Fruit fly (Drosophila melanogaster) whole organism, pupa: Measurements from ENCODE around the gene CG3808.

Source experiments
- CG10348 ChIP-seq: fragments of 200-800 bp; sonication (Bioruptor generic); IDR thresholded peaks from 2 replicates; pipeline ENCODE4 v1.3.6; 2022; ENCODE audit warnings: missing biosample characterization, missing genetic modification characterization
- CG12605 ChIP-seq: fragments of 200-800 bp; sonication (Bioruptor generic); IDR thresholded peaks from 2 replicates; pipeline ENCODE4 v1.3.6; 2022; ENCODE audit warnings: missing biosample characterization, missing genetic modification characterization
- CG13204 ChIP-seq: fragments of 200-800 bp; sonication (Bioruptor generic); optimal IDR thresholded peaks from 2 replicates; lab custom pipeline; 2018; ENCODE audit warnings: missing biosample characterization, mild to moderate bottlenecking, missing genetic modification characterization, moderate library complexity
- CG14655 ChIP-seq: fragments of 200-800 bp; sonication (Bioruptor generic); optimal IDR thresholded peaks from 3 replicates; lab custom pipeline; 2017; ENCODE audit warnings: mild to moderate bottlenecking, missing biosample characterization, missing genetic modification reagents, missing genetic modification characterization
- CG15710 ChIP-seq: fragments of 200-800 bp; sonication (Bioruptor generic); optimal IDR thresholded peaks from 2 replicates; lab custom pipeline; 2018; ENCODE audit warnings: missing biosample characterization, mild to moderate bottlenecking, missing genetic modification characterization, moderate library complexity
- CG17806 ChIP-seq: fragments of 200-800 bp; sonication (Bioruptor generic); optimal IDR thresholded peaks from 2 replicates; lab custom pipeline; 2018; ENCODE audit warnings: missing biosample characterization, mild to moderate bottlenecking, missing genetic modification characterization, moderate library complexity
- CG32121 ChIP-seq: fragments of 200-800 bp; sonication (Bioruptor generic); IDR thresholded peaks from 2 replicates; pipeline ENCODE4 v1.3.6; 2022; ENCODE audit warnings: missing biosample characterization, missing genetic modification characterization
- CG34367 ChIP-seq: fragments of 200-800 bp; sonication (Bioruptor generic); optimal IDR thresholded peaks from 2 replicates; lab custom pipeline; 2018; ENCODE audit warnings: missing biosample characterization, mild to moderate bottlenecking, missing genetic modification characterization
- CG4496 ChIP-seq: fragments of 200-800 bp; sonication (Bioruptor generic); IDR thresholded peaks from 3 replicates; pipeline ENCODE4 v1.3.6; 2022; ENCODE audit warnings: missing biosample characterization, missing genetic modification characterization
- CG8159 ChIP-seq: fragments of 200-800 bp; sonication (Bioruptor generic); optimal IDR thresholded peaks from 3 replicates; lab custom pipeline; 2018; ENCODE audit warnings: missing biosample characterization, mild to moderate bottlenecking, missing genetic modification characterization, moderate library complexity
- CG8301 ChIP-seq: fragments of 200-800 bp; sonication (Bioruptor generic); optimal IDR thresholded peaks from 2 replicates; lab custom pipeline; 2018; ENCODE audit warnings: missing biosample characterization, mild to moderate bottlenecking, missing genetic modification characterization
- CG9948 ChIP-seq: fragments of 200-800 bp; sonication (Bioruptor generic); optimal IDR thresholded peaks from 2 replicates; lab custom pipeline; 2018; ENCODE audit warnings: missing biosample characterization, mild to moderate bottlenecking, missing genetic modification characterization, moderate library complexity
- D1 ChIP-seq: fragments of 200-800 bp; sonication (Bioruptor generic); optimal IDR thresholded peaks from 2 replicates; lab custom pipeline; 2018; ENCODE audit warnings: missing biosample characterization, mild to moderate bottlenecking, missing genetic modification characterization, moderate library complexity
- EcR ChIP-seq: fragments of 200-800 bp; sonication (Bioruptor generic); optimal IDR thresholded peaks from 3 replicates; lab custom pipeline; 2019; ENCODE audit warnings: missing biosample characterization, missing genetic modification characterization, mild to moderate bottlenecking, moderate library complexity, missing genetic modification reagents
- Ets98B ChIP-seq: fragments of 200-800 bp; sonication (Bioruptor generic); IDR thresholded peaks from 2 replicates; pipeline ENCODE4 v1.3.6; 2022; ENCODE audit warnings: missing biosample characterization, missing genetic modification characterization
- Pif1A ChIP-seq: fragments of 200-800 bp; sonication (Bioruptor generic); optimal IDR thresholded peaks from 3 replicates; lab custom pipeline; 2016; ENCODE audit warnings: missing biosample characterization, missing genetic modification characterization
- Pif1B ChIP-seq: fragments of 200-800 bp; sonication (Bioruptor generic); optimal IDR thresholded peaks from 3 replicates; lab custom pipeline; 2016; ENCODE audit warnings: missing biosample characterization, missing genetic modification characterization
- Snoo ChIP-seq: fragments of 200-800 bp; sonication (Bioruptor generic); optimal IDR thresholded peaks from 3 replicates; lab custom pipeline; 2017; ENCODE audit warnings: missing biosample characterization, mild to moderate bottlenecking, missing genetic modification characterization, inconsistent platforms
- fd96Ca ChIP-seq: fragments of 200-800 bp; sonication (Bioruptor generic); IDR thresholded peaks from 3 replicates; pipeline ENCODE4 v1.3.6; 2022; ENCODE audit warnings: missing biosample characterization, missing genetic modification characterization
- gl ChIP-seq: fragments of 200-800 bp; sonication (Bioruptor generic); optimal IDR thresholded peaks from 2 replicates; lab custom pipeline; 2018; ENCODE audit warnings: missing biosample characterization, mild to moderate bottlenecking, missing genetic modification characterization
- rn ChIP-seq: fragments of 200-800 bp; sonication (Bioruptor generic); IDR thresholded peaks from 2 replicates; pipeline ENCODE4 v1.3.6; 2022; ENCODE audit warnings: missing biosample characterization, missing genetic modification characterization

Gene CG3808

dm6 chr3L:19000413-19000812, at the start of gene CG3808:
Gene CG3808, minus strand, starts transcription at chr3L:19000608.
- TF ChIP-seq Snoo: no peak
- TF ChIP-seq CG8159 (tag; lab: Kevin White, UChicago): no peak
- no peak for TF ChIP-seq CG8301 (tag; lab: Kevin White, UChicago)
- TF ChIP-seq CG32121 (GFP tag; lab: Robert Waterston, UW): no peak
- TF ChIP-seq, all 21 proteins: peak for 0

dm6 chr3L:19049669-19050510, 49.5 kb upstream of the CG3808 start:
- TF ChIP-seq CG10348 (no peak), CG13204 (GFP tag; lab: Kevin White, UChicago) (peak; percentile 60), EcR (GFP tag; lab: Kevin White, UChicago) (peak; percentile 9)

dm6 chr3L:19048761-19049160, 48.4 kb upstream of the CG3808 start:
- no peak for TF ChIP-seq gl (tag; lab: Kevin White, UChicago)
- no peak for TF ChIP-seq Pif1A
- no peak for TF ChIP-seq CG10348
- TF ChIP-seq CG32121 (GFP tag; lab: Robert Waterston, UW): no peak
- no peak for TF ChIP-seq EcR (GFP tag; lab: Kevin White, UChicago)
- TF ChIP-seq D1 (tag; lab: Kevin White, UChicago): no peak
- TF ChIP-seq Ets98B (GFP tag; lab: Robert Waterston, UW): no peak
- TF ChIP-seq CG14655 (GFP tag; lab: Kevin White, UChicago): no peak
- TF ChIP-seq CG8159 (tag; lab: Kevin White, UChicago): no peak
- no peak for TF ChIP-seq CG12605 (GFP tag; lab: Robert Waterston, UW)
- TF ChIP-seq fd96Ca (GFP tag; lab: Robert Waterston, UW): no peak
- no peak for TF ChIP-seq CG9948 (tag; lab: Kevin White, UChicago)
- TF ChIP-seq Snoo: no peak
- no peak for TF ChIP-seq CG17806 (tag; lab: Kevin White, UChicago)

dm6 chr3L:19048257-19048656, 47.8 kb upstream of the CG3808 start:
- TF ChIP-seq EcR (GFP tag; lab: Kevin White, UChicago) (no peak), CG14655 (GFP tag; lab: Kevin White, UChicago) (no peak), CG17806 (tag; lab: Kevin White, UChicago) (no peak), Pif1A (no peak), Snoo (no peak), fd96Ca (GFP tag; lab: Robert Waterston, UW) (no peak), CG15710 (tag; lab: Kevin White, UChicago) (no peak), CG12605 (GFP tag; lab: Robert Waterston, UW) (no peak), rn (no peak)

dm6 chr3L:19046389-19047042, 46.1 kb upstream of the CG3808 start:
- TF ChIP-seq Pif1B (GFP tag; lab: Kevin White, UChicago): peak; percentile 65
- TF ChIP-seq rn: no peak
- TF ChIP-seq fd96Ca (GFP tag; lab: Robert Waterston, UW): no peak
- peak; percentile 62 for TF ChIP-seq CG17806 (tag; lab: Kevin White, UChicago)
- TF ChIP-seq gl (tag; lab: Kevin White, UChicago): peak; percentile 7
- peak; percentile 75 for TF ChIP-seq CG8159 (tag; lab: Kevin White, UChicago)
- TF ChIP-seq CG13204 (GFP tag; lab: Kevin White, UChicago): no peak
- TF ChIP-seq EcR (GFP tag; lab: Kevin White, UChicago): peak; percentile 5
- TF ChIP-seq CG8301 (tag; lab: Kevin White, UChicago): peak; percentile 45
- no peak for TF ChIP-seq CG32121 (GFP tag; lab: Robert Waterston, UW)
- peak; percentile 26 for TF ChIP-seq CG34367 (tag; lab: Kevin White, UChicago)
- no peak for TF ChIP-seq CG4496
- TF ChIP-seq Pif1A: peak; percentile 57
- no peak for TF ChIP-seq CG12605 (GFP tag; lab: Robert Waterston, UW)
- peak; percentile 69 for TF ChIP-seq CG15710 (tag; lab: Kevin White, UChicago)
- peak; percentile 39 for TF ChIP-seq D1 (tag; lab: Kevin White, UChicago)
- TF ChIP-seq Ets98B (GFP tag; lab: Robert Waterston, UW): no peak
- TF ChIP-seq Snoo: peak; percentile 82
- no peak for TF ChIP-seq CG10348
- peak; percentile 74 for TF ChIP-seq CG14655 (GFP tag; lab: Kevin White, UChicago)
- TF ChIP-seq CG9948 (tag; lab: Kevin White, UChicago): peak; percentile 69
- TF ChIP-seq, all 21 proteins: peak for 13

dm6 chr3L:19045299-19046025, 45.1 kb upstream of the CG3808 start, which contains the start of gene nkd:
Gene nkd, minus strand, starts transcription at chr3L:19045449.
- TF ChIP-seq CG9948 (tag; lab: Kevin White, UChicago) (peak; percentile 79), Snoo (peak; percentile 82), gl (tag; lab: Kevin White, UChicago) (peak; percentile 17), CG32121 (GFP tag; lab: Robert Waterston, UW) (peak; percentile 91), rn (0 out of 2 replicates have a peak, but pooled peaks have one; percentile 20), CG34367 (tag; lab: Kevin White, UChicago) (peak; percentile 78), CG12605 (GFP tag; lab: Robert Waterston, UW) (peak; percentile 85), Pif1A (peak; percentile 68), CG4496 (peak; percentile 87), CG14655 (GFP tag; lab: Kevin White, UChicago) (peak; percentile 76), CG8301 (tag; lab: Kevin White, UChicago) (peak; percentile 76), EcR (GFP tag; lab: Kevin White, UChicago) (peak; percentile 49), CG13204 (GFP tag; lab: Kevin White, UChicago) (peak; percentile 29), CG8159 (tag; lab: Kevin White, UChicago) (peak; percentile 85), fd96Ca (GFP tag; lab: Robert Waterston, UW) (no peak; the same call in 2 of the 3 replicates), CG17806 (tag; lab: Kevin White, UChicago) (peak; percentile 88), CG15710 (tag; lab: Kevin White, UChicago) (peak; percentile 85), CG10348 (no peak), D1 (tag; lab: Kevin White, UChicago) (peak; percentile 92), Ets98B (GFP tag; lab: Robert Waterston, UW) (peak; percentile 91), Pif1B (GFP tag; lab: Kevin White, UChicago) (peak; percentile 71)
